Worm (Caenorhabditis elegans) whole organism, young adult: ENCODE measurements around the gene bed-3.

ENCODE experiments used
- B0019.2 ChIP-seq: fragments of 200-800 bp; sonication (Bioruptor generic); conservative IDR thresholded peaks from 2 replicates; pipeline ENCODE4 v1.3.6; 2022; ENCODE audit warnings: missing genetic modification reagents, missing genetic modification characterization, missing compliant biosample characterization
- B0035.1 ChIP-seq: sonication (generic microtip); optimal IDR thresholded peaks from 2 replicates; lab custom pipeline; 2016; ENCODE audit warnings: missing genetic modification characterization, mild to moderate bottlenecking, missing compliant biosample characterization, missing genotype, missing genetic modification reagents
- B0336.3 ChIP-seq: fragments of 200-800 bp; sonication (Bioruptor generic); IDR thresholded peaks from 2 replicates; pipeline ENCODE4 v1.3.6; 2022; ENCODE audit warnings: missing genetic modification characterization, missing compliant biosample characterization
- D2030.7 ChIP-seq: fragments of 200-800 bp; sonication (Bioruptor generic); IDR thresholded peaks from 2 replicates; pipeline ENCODE4 v1.3.6; 2022; ENCODE audit warnings: missing genetic modification reagents, missing genetic modification characterization, missing compliant biosample characterization
- F22D6.2 ChIP-seq: sonication (generic microtip); optimal IDR thresholded peaks from 2 replicates; lab custom pipeline; 2016; ENCODE audit warnings: mild to moderate bottlenecking, missing genetic modification characterization, missing compliant biosample characterization
- F57A8.1 ChIP-seq: fragments of 200-800 bp; sonication (Bioruptor generic); optimal IDR thresholded peaks from 2 replicates; lab custom pipeline; 2018; ENCODE audit warnings: mild to moderate bottlenecking, missing genetic modification characterization, moderate library complexity, missing compliant biosample characterization
- Y53G8AR.9 ChIP-seq: fragments of 200-800 bp; sonication (Bioruptor generic); conservative IDR thresholded peaks from 2 replicates; pipeline ENCODE4 v1.3.6; 2022; ENCODE audit warnings: missing genetic modification reagents, missing genetic modification characterization, missing compliant biosample characterization
- Y67H2A.10 ChIP-seq: fragments of 200-800 bp; sonication (Bioruptor generic); conservative IDR thresholded peaks from 2 replicates; pipeline ENCODE4 v1.3.6; 2022; ENCODE audit warnings: missing genetic modification reagents, missing genetic modification characterization, missing compliant biosample characterization
- ZK185.1 ChIP-seq: sonication (generic microtip); optimal IDR thresholded peaks from 2 replicates; lab custom pipeline; 2016; ENCODE audit warnings: mild to moderate bottlenecking, missing genetic modification characterization, missing compliant biosample characterization; ENCODE audit not compliant: poor library complexity, severe bottlenecking
- atf-7 ChIP-seq: sonication (generic microtip); optimal IDR thresholded peaks from 2 replicates; lab custom pipeline; 2017; ENCODE audit warnings: mild to moderate bottlenecking, missing genetic modification characterization, missing compliant biosample characterization
- attf-3 ChIP-seq: fragments of 200-800 bp; sonication (Bioruptor generic); conservative IDR thresholded peaks from 2 replicates; pipeline ENCODE4 v1.3.6; 2022; ENCODE audit warnings: missing genetic modification reagents, missing genetic modification characterization, missing compliant biosample characterization
- attf-6 ChIP-seq: fragments of 200-800 bp; sonication (Bioruptor generic); IDR thresholded peaks from 2 replicates; pipeline ENCODE4 v1.3.6; 2022; ENCODE audit warnings: missing genetic modification reagents, missing genetic modification characterization, missing compliant biosample characterization
- ccch-3 ChIP-seq: fragments of 200-800 bp; sonication (Bioruptor generic); optimal IDR thresholded peaks from 2 replicates; lab custom pipeline; 2018; ENCODE audit warnings: mild to moderate bottlenecking, missing genetic modification characterization, missing compliant biosample characterization
- cebp-1 ChIP-seq, 2 experiments: fragments of 200-800 bp in 1 of 2; sonication (Bioruptor generic) in 1 of 2; sonication (generic microtip) in 1 of 2; IDR thresholded peaks in 1 of 2; optimal IDR thresholded peaks in 1 of 2; 2 replicates each; pipeline versions ENCODE4 v1.3.6 to Lab custom; 2017 to 2022; ENCODE audit warnings: missing compliant biosample characterization in 2 of 2, missing genetic modification characterization in 2 of 2, mild to moderate bottlenecking in 1 of 2, missing genetic modification reagents in 1 of 2, moderate library complexity in 1 of 2
- cebp-2 ChIP-seq: fragments of 200-800 bp; sonication (Bioruptor generic); IDR thresholded peaks from 2 replicates; pipeline ENCODE4 v1.3.6; 2022; ENCODE audit warnings: missing genetic modification characterization, missing compliant biosample characterization
- ceh-27 ChIP-seq: fragments of 200-800 bp; sonication (Bioruptor generic); optimal IDR thresholded peaks from 2 replicates; lab custom pipeline; 2018; ENCODE audit warnings: mild to moderate bottlenecking, missing genetic modification characterization, moderate library complexity, missing compliant biosample characterization
- chd-7 ChIP-seq: sonication (generic microtip); optimal IDR thresholded peaks from 2 replicates; lab custom pipeline; 2016; ENCODE audit warnings: mild to moderate bottlenecking, missing genetic modification characterization, moderate library complexity, missing compliant biosample characterization
- dpl-1 ChIP-seq: fragments of 150-350 bp; optimal IDR thresholded peaks from 2 replicates; lab custom pipeline; 2014; ENCODE audit warnings: missing biosample characterization, missing genetic modification reagents, missing genetic modification characterization
- efl-1 ChIP-seq: fragments of 150-350 bp; optimal IDR thresholded peaks from 2 replicates; lab custom pipeline; 2014; ENCODE audit warnings: missing biosample characterization, missing genetic modification reagents, missing genetic modification characterization
- egrh-3 ChIP-seq: fragments of 200-800 bp; sonication (Bioruptor generic); IDR thresholded peaks from 2 replicates; pipeline ENCODE4 v1.3.6; 2022; ENCODE audit warnings: missing genetic modification reagents, missing genetic modification characterization, missing compliant biosample characterization
- ets-4 ChIP-seq: fragments of 200-800 bp; sonication (Bioruptor generic); optimal IDR thresholded peaks from 2 replicates; lab custom pipeline; 2018; ENCODE audit warnings: mild to moderate bottlenecking, missing genetic modification characterization, missing compliant biosample characterization
- fkh-3 ChIP-seq: sonication (generic microtip); optimal IDR thresholded peaks from 2 replicates; lab custom pipeline; 2016; ENCODE audit warnings: mild to moderate bottlenecking, missing genetic modification characterization, missing compliant biosample characterization
- him-1 ChIP-seq: sonication (generic microtip); optimal IDR thresholded peaks from 2 replicates; lab custom pipeline; 2016; ENCODE audit warnings: missing genotype, missing genetic modification reagents, missing genetic modification characterization, missing compliant biosample characterization
- hlh-12 ChIP-seq: sonication (generic microtip); optimal IDR thresholded peaks from 2 replicates; lab custom pipeline; 2016; ENCODE audit warnings: missing genetic modification characterization, missing compliant biosample characterization
- hlh-26 ChIP-seq: fragments of 200-800 bp; sonication (Bioruptor generic); conservative IDR thresholded peaks from 2 replicates; pipeline ENCODE4 v1.3.6; 2022; ENCODE audit warnings: missing genetic modification reagents, missing genetic modification characterization, missing compliant biosample characterization
- hrde-1 ChIP-seq: sonication (generic microtip); optimal IDR thresholded peaks from 2 replicates; lab custom pipeline; 2016; ENCODE audit warnings: missing genetic modification characterization, mild to moderate bottlenecking, missing compliant biosample characterization, moderate library complexity, missing genotype, missing genetic modification reagents, borderline replicate concordance
- lag-1 ChIP-seq: fragments of 200-800 bp; sonication (Bioruptor generic); IDR thresholded peaks from 2 replicates; pipeline ENCODE4 v1.3.6; 2022; ENCODE audit warnings: missing genetic modification reagents, missing genetic modification characterization, missing compliant biosample characterization
- lin-26 ChIP-seq: fragments of 200-800 bp; sonication (Bioruptor generic); IDR thresholded peaks from 2 replicates; pipeline ENCODE4 v1.3.6; 2022; ENCODE audit warnings: missing genetic modification reagents, missing genetic modification characterization, missing compliant biosample characterization
- lin-40 ChIP-seq: sonication (generic microtip); optimal IDR thresholded peaks from 2 replicates; lab custom pipeline; 2016; ENCODE audit warnings: missing genetic modification characterization, mild to moderate bottlenecking, missing compliant biosample characterization, missing genotype, missing genetic modification reagents
- lsl-1 ChIP-seq: fragments of 200-800 bp; sonication (Bioruptor generic); optimal IDR thresholded peaks from 2 replicates; lab custom pipeline; 2018; ENCODE audit warnings: mild to moderate bottlenecking, missing genetic modification characterization, moderate library complexity, missing compliant biosample characterization
- madf-6 ChIP-seq: fragments of 200-800 bp; sonication (Bioruptor generic); IDR thresholded peaks from 2 replicates; pipeline ENCODE4 v1.3.6; 2022; ENCODE audit warnings: missing genetic modification reagents, missing genetic modification characterization, missing compliant biosample characterization
- mel-28 ChIP-seq: sonication (generic microtip); optimal IDR thresholded peaks from 2 replicates; lab custom pipeline; 2016; ENCODE audit warnings: borderline replicate concordance, mild to moderate bottlenecking, missing genetic modification characterization, missing compliant biosample characterization
- mes-4 ChIP-seq: sonication (generic microtip); optimal IDR thresholded peaks from 2 replicates; lab custom pipeline; 2016; ENCODE audit warnings: missing genotype, missing genetic modification characterization, missing compliant biosample characterization
- nfyb-1 ChIP-seq: fragments of 200-800 bp; sonication (Bioruptor generic); IDR thresholded peaks from 2 replicates; pipeline ENCODE4 v1.3.6; 2022; ENCODE audit warnings: missing genetic modification reagents, missing genetic modification characterization, missing compliant biosample characterization
- nhr-90 ChIP-seq: sonication (generic microtip); optimal IDR thresholded peaks from 2 replicates; lab custom pipeline; 2016; ENCODE audit warnings: missing genotype, mild to moderate bottlenecking, missing genetic modification characterization, missing compliant biosample characterization
- pbrm-1 ChIP-seq: fragments of 200-800 bp; sonication (Bioruptor generic); IDR thresholded peaks from 2 replicates; pipeline ENCODE4 v1.3.6; 2022; ENCODE audit warnings: missing genetic modification reagents, missing genetic modification characterization, missing compliant biosample characterization
- pha-4 ChIP-seq: fragments of 150-350 bp; sonication (generic microtip); optimal IDR thresholded peaks from 2 replicates; lab custom pipeline; 2014; ENCODE audit warnings: missing biosample characterization, missing genetic modification reagents, missing genetic modification characterization
- rcor-1 ChIP-seq: fragments of 200-800 bp; sonication (Bioruptor generic); IDR thresholded peaks from 2 replicates; pipeline ENCODE4 v1.3.6; 2022; ENCODE audit warnings: missing genetic modification reagents, missing genetic modification characterization, missing compliant biosample characterization
- repo-1 ChIP-seq: sonication (generic microtip); optimal IDR thresholded peaks from 2 replicates; lab custom pipeline; 2017; ENCODE audit warnings: mild to moderate bottlenecking, missing genetic modification characterization, missing compliant biosample characterization
- sdz-38 ChIP-seq: sonication (generic microtip); optimal IDR thresholded peaks from 2 replicates; lab custom pipeline; 2016; ENCODE audit warnings: missing genotype, missing genetic modification characterization, missing compliant biosample characterization
- sea-2 ChIP-seq: fragments of 200-800 bp; sonication (Bioruptor generic); IDR thresholded peaks from 2 replicates; pipeline ENCODE4 v1.3.6; 2022; ENCODE audit warnings: missing genetic modification characterization, missing compliant biosample characterization
- snpc-3.4 ChIP-seq: sonication (generic microtip); optimal IDR thresholded peaks from 2 replicates; lab custom pipeline; 2017; ENCODE audit warnings: missing genetic modification characterization, mild to moderate bottlenecking, missing compliant biosample characterization, antibody characterized with exemption, moderate library complexity, missing genotype, missing genetic modification reagents
- unc-130 ChIP-seq: sonication (generic microtip); optimal IDR thresholded peaks from 2 replicates; lab custom pipeline; 2016; ENCODE audit warnings: missing genetic modification reagents, missing genetic modification characterization, missing compliant biosample characterization
- unc-62 ChIP-seq: fragments of 150-350 bp; optimal IDR thresholded peaks from 2 replicates; lab custom pipeline; 2014; ENCODE audit warnings: missing biosample characterization, missing genetic modification reagents, missing genetic modification characterization
- zim-3 ChIP-seq: sonication (generic microtip); optimal IDR thresholded peaks from 2 replicates; lab custom pipeline; 2017; ENCODE audit warnings: mild to moderate bottlenecking, missing genetic modification characterization, moderate library complexity, missing compliant biosample characterization
- ztf-26 ChIP-seq: sonication (generic microtip); optimal IDR thresholded peaks from 2 replicates; lab custom pipeline; 2017; ENCODE audit warnings: missing genetic modification characterization, missing compliant biosample characterization

The bed-3 gene

ce11 chrIV:9916224-9916623 lies at the start of gene bed-3:
Gene bed-3, plus strand, starts transcription at chrIV:9916524.
- no peak for TF ChIP-seq fkh-3 (tag; lab: Kevin White, UChicago)
- no peak for TF ChIP-seq cebp-2 (GFP tag; lab: Robert Waterston, UW)
- TF ChIP-seq unc-130: no peak
- TF ChIP-seq lin-40: no peak
- TF ChIP-seq ets-4 (GFP tag; lab: Kevin White, UChicago): no peak
- TF ChIP-seq repo-1: no peak
- TF ChIP-seq D2030.7 (GFP tag; lab: Robert Waterston, UW): no peak
- no peak for TF ChIP-seq sdz-38 (tag; lab: Kevin White, UChicago)
- TF ChIP-seq efl-1 (GFP tag; lab: Kevin White, UChicago): no peak
- TF ChIP-seq F22D6.2 (tag; lab: Kevin White, UChicago): no peak
- TF ChIP-seq F57A8.1 (GFP tag; lab: Kevin White, UChicago): no peak
- TF ChIP-seq pbrm-1: no peak

ce11 chrIV:9866865-9867264 lies 49.5 kb upstream of the bed-3 start:
- no peak for TF ChIP-seq mel-28 (tag; lab: Kevin White, UChicago)
- no peak for TF ChIP-seq B0019.2 (GFP tag; lab: Robert Waterston, UW)
- no peak for TF ChIP-seq B0035.1 (tag; lab: Kevin White, UChicago)

ce11 chrIV:9867915-9868314 lies 48.4 kb upstream of the bed-3 start:
- TF ChIP-seq zim-3 (tag; lab: Kevin White, UChicago) (no peak), unc-62 (GFP tag; lab: Kevin White, UChicago) (no peak), hlh-12 (no peak), attf-6 (no peak), fkh-3 (tag; lab: Kevin White, UChicago) (no peak), atf-7 (no peak), attf-3 (no peak), hlh-26 (GFP tag; lab: Robert Waterston, UW) (no peak), F22D6.2 (tag; lab: Kevin White, UChicago) (peak; percentile 70), madf-6 (GFP tag; lab: Robert Waterston, UW) (no peak), chd-7 (peak; percentile 26), lag-1 (GFP tag; lab: Robert Waterston, UW) (no peak), nfyb-1 (no peak), lsl-1 (GFP tag; lab: Kevin White, UChicago) (no peak), nhr-90 (tag; lab: Kevin White, UChicago) (no peak), ZK185.1 (tag; lab: Kevin White, UChicago) (no peak), lin-40 (peak; percentile 84), ztf-26 (peak; percentile 84), sea-2 (GFP tag; lab: Robert Waterston, UW) (no peak), cebp-1 (GFP tag; IDR thresholded peaks at IDR 0.05; lab: Robert Waterston, UW) (no peak), cebp-1 (tag; optimal IDR thresholded peaks at IDR 0.05; lab: Kevin White, UChicago) (peak; percentile 27), dpl-1 (no peak), lin-26 (peak; percentile 48; the same call in 1 of the 2 replicates), B0336.3 (GFP tag; lab: Robert Waterston, UW) (no peak), Y67H2A.10 (GFP tag; lab: Robert Waterston, UW) (no peak), rcor-1 (GFP tag; lab: Robert Waterston, UW) (no peak), him-1 (tag; lab: Kevin White, UChicago) (no peak), mes-4 (tag; lab: Kevin White, UChicago) (no peak), snpc-3.4 (tag; lab: Kevin White, UChicago) (no peak), Y53G8AR.9 (GFP tag; lab: Robert Waterston, UW) (no peak), pha-4 (tag; lab: Kevin White, UChicago) (no peak), hrde-1 (no peak), ccch-3 (GFP tag; lab: Kevin White, UChicago) (no peak), egrh-3 (no peak), ceh-27 (GFP tag; lab: Kevin White, UChicago) (peak; percentile 6)
